Worm (Caenorhabditis elegans) whole organism, late embryonic: ENCODE data around the gene F36F12.7.

Source experiments
- K02D7.2 ChIP-seq: sonication (generic microtip); optimal IDR thresholded peaks from 2 replicates; lab custom pipeline; 2017; ENCODE audit warnings: mild to moderate bottlenecking, missing genetic modification characterization, missing compliant biosample characterization
- T23F11.4 ChIP-seq: fragments of 200-800 bp; sonication (Bioruptor generic); optimal IDR thresholded peaks from 2 replicates; lab custom pipeline; 2018; ENCODE audit warnings: mild to moderate bottlenecking, missing genetic modification characterization, missing compliant biosample characterization
- Y22D7AL.16 ChIP-seq: sonication (generic microtip); optimal IDR thresholded peaks from 2 replicates; lab custom pipeline; 2016; ENCODE audit warnings: missing genetic modification characterization, missing compliant biosample characterization
- ahr-1 ChIP-seq: sonication (generic microtip); optimal IDR thresholded peaks from 2 replicates; lab custom pipeline; 2016; ENCODE audit warnings: missing genetic modification characterization, missing compliant biosample characterization
- ama-1 ChIP-seq: fragments of 150-350 bp; optimal IDR thresholded peaks from 2 replicates; lab custom pipeline; 2014
- ceh-18 ChIP-seq: sonication (generic microtip); optimal IDR thresholded peaks from 2 replicates; lab custom pipeline; 2016; ENCODE audit warnings: missing genetic modification characterization, missing compliant biosample characterization
- ceh-19 ChIP-seq: fragments of 200-800 bp; sonication (Bioruptor generic); optimal IDR thresholded peaks from 2 replicates; lab custom pipeline; 2018; ENCODE audit warnings: mild to moderate bottlenecking, missing genetic modification characterization, missing compliant biosample characterization
- ceh-30 ChIP-seq: fragments of 150-350 bp; optimal IDR thresholded peaks from 2 replicates; lab custom pipeline; 2014; ENCODE audit warnings: missing biosample characterization, missing genetic modification characterization
- ceh-31 ChIP-seq: sonication (generic microtip); optimal IDR thresholded peaks from 2 replicates; lab custom pipeline; 2016; ENCODE audit warnings: missing genetic modification characterization, missing compliant biosample characterization
- ceh-34 ChIP-seq: sonication (generic microtip); optimal IDR thresholded peaks from 2 replicates; lab custom pipeline; 2016; ENCODE audit warnings: mild to moderate bottlenecking, missing genetic modification characterization, missing compliant biosample characterization
- ceh-48 ChIP-seq: sonication (generic microtip); optimal IDR thresholded peaks from 2 replicates; lab custom pipeline; 2016; ENCODE audit warnings: missing genetic modification characterization, inconsistent platforms, missing compliant biosample characterization
- che-1 ChIP-seq: sonication (generic microtip); optimal IDR thresholded peaks from 2 replicates; lab custom pipeline; 2016; ENCODE audit warnings: mild to moderate bottlenecking, missing genetic modification characterization, missing compliant biosample characterization
- elt-2 ChIP-seq: sonication (generic microtip); optimal IDR thresholded peaks from 2 replicates; lab custom pipeline; 2016; ENCODE audit warnings: missing genetic modification reagents, missing genetic modification characterization, missing compliant biosample characterization
- fax-1 ChIP-seq: sonication (generic microtip); optimal IDR thresholded peaks from 2 replicates; lab custom pipeline; 2016; ENCODE audit warnings: missing genotype, missing genetic modification characterization, missing compliant biosample characterization
- fkh-10 ChIP-seq: fragments of 150-350 bp; optimal IDR thresholded peaks from 2 replicates; lab custom pipeline; 2014; ENCODE audit warnings: missing biosample characterization, missing genetic modification reagents, missing genetic modification characterization
- fkh-6 ChIP-seq: sonication (generic microtip); optimal IDR thresholded peaks from 2 replicates; lab custom pipeline; 2016; ENCODE audit warnings: missing genetic modification characterization, missing compliant biosample characterization
- hlh-13 ChIP-seq: fragments of 200-800 bp; sonication (Bioruptor generic); optimal IDR thresholded peaks from 2 replicates; lab custom pipeline; 2018; ENCODE audit warnings: mild to moderate bottlenecking, missing genetic modification characterization, missing compliant biosample characterization
- hlh-15 ChIP-seq: sonication (generic microtip); optimal IDR thresholded peaks from 2 replicates; lab custom pipeline; 2016; ENCODE audit warnings: missing genetic modification characterization, missing compliant biosample characterization
- hlh-30 ChIP-seq: sonication (generic microtip); optimal IDR thresholded peaks from 2 replicates; lab custom pipeline; 2017; ENCODE audit warnings: antibody characterized with exemption, missing genetic modification characterization, missing compliant biosample characterization; ENCODE audit not compliant: insufficient read depth
- hlh-8 ChIP-seq: sonication (generic microtip); optimal IDR thresholded peaks from 2 replicates; lab custom pipeline; 2016; ENCODE audit warnings: missing genotype, missing genetic modification characterization, missing compliant biosample characterization
- lim-6 ChIP-seq: sonication (generic microtip); optimal IDR thresholded peaks from 2 replicates; lab custom pipeline; 2016; ENCODE audit warnings: missing genetic modification characterization, missing compliant biosample characterization
- lin-11 ChIP-seq: fragments of 200-800 bp; sonication (Bioruptor generic); optimal IDR thresholded peaks from 2 replicates; lab custom pipeline; 2018; ENCODE audit warnings: mild to moderate bottlenecking, missing genetic modification characterization, missing compliant biosample characterization
- madf-2 ChIP-seq: sonication (generic microtip); optimal IDR thresholded peaks from 2 replicates; lab custom pipeline; 2017; ENCODE audit warnings: missing genetic modification characterization, missing compliant biosample characterization
- mec-3 ChIP-seq: sonication (generic microtip); optimal IDR thresholded peaks from 2 replicates; lab custom pipeline; 2016; ENCODE audit warnings: borderline replicate concordance, missing genetic modification characterization, missing compliant biosample characterization
- nfya-1 ChIP-seq: sonication (generic microtip); optimal IDR thresholded peaks from 2 replicates; lab custom pipeline; 2017; ENCODE audit warnings: missing genetic modification characterization, mild to moderate bottlenecking, missing compliant biosample characterization, antibody characterized with exemption, moderate library complexity
- npax-4 ChIP-seq: sonication (generic microtip); optimal IDR thresholded peaks from 2 replicates; lab custom pipeline; 2016; ENCODE audit warnings: missing genetic modification characterization, missing compliant biosample characterization
- odd-2 ChIP-seq: sonication (generic microtip); optimal IDR thresholded peaks from 2 replicates; lab custom pipeline; 2017; ENCODE audit warnings: antibody characterized with exemption, mild to moderate bottlenecking, missing genetic modification characterization, missing compliant biosample characterization
- pag-3 ChIP-seq: sonication (generic microtip); optimal IDR thresholded peaks from 2 replicates; lab custom pipeline; 2016; ENCODE audit warnings: missing compliant biosample characterization, missing genetic modification characterization, borderline replicate concordance
- pat-9 ChIP-seq: fragments of 200-800 bp; sonication (Bioruptor generic); optimal IDR thresholded peaks from 2 replicates; lab custom pipeline; 2018; ENCODE audit warnings: mild to moderate bottlenecking, missing genetic modification characterization, moderate library complexity, missing compliant biosample characterization
- pha-2 ChIP-seq: sonication (generic microtip); optimal IDR thresholded peaks from 2 replicates; lab custom pipeline; 2017; ENCODE audit warnings: mild to moderate bottlenecking, missing genetic modification characterization, missing compliant biosample characterization
- pqm-1 ChIP-seq: sonication (generic microtip); optimal IDR thresholded peaks from 2 replicates; lab custom pipeline; 2016; ENCODE audit warnings: missing genetic modification characterization, missing compliant biosample characterization
- rnt-1 ChIP-seq: sonication (generic microtip); optimal IDR thresholded peaks from 2 replicates; lab custom pipeline; 2016; ENCODE audit warnings: missing genetic modification characterization, missing compliant biosample characterization
- sox-2 ChIP-seq: fragments of 200-800 bp; sonication (Bioruptor generic); IDR thresholded peaks from 2 replicates; pipeline ENCODE4 v1.3.6; 2022; ENCODE audit warnings: missing genetic modification reagents, missing genetic modification characterization, missing compliant biosample characterization
- sox-4 ChIP-seq: sonication (generic microtip); optimal IDR thresholded peaks from 2 replicates; lab custom pipeline; 2017; ENCODE audit warnings: mild to moderate bottlenecking, missing genetic modification characterization, inconsistent platforms, missing compliant biosample characterization
- unc-42 ChIP-seq: sonication (generic microtip); optimal IDR thresholded peaks from 2 replicates; lab custom pipeline; 2016; ENCODE audit warnings: missing genotype, missing genetic modification characterization, missing compliant biosample characterization
- unc-86 ChIP-seq: sonication (generic microtip); optimal IDR thresholded peaks from 2 replicates; lab custom pipeline; 2016; ENCODE audit warnings: missing genetic modification characterization, missing compliant biosample characterization
- zip-5 ChIP-seq: sonication (generic microtip); optimal IDR thresholded peaks from 2 replicates; lab custom pipeline; 2016; ENCODE audit warnings: missing genetic modification characterization, missing compliant biosample characterization
- ztf-16 ChIP-seq: sonication (generic microtip); optimal IDR thresholded peaks from 2 replicates; lab custom pipeline; 2017; ENCODE audit warnings: missing genetic modification characterization, missing compliant biosample characterization

Gene F36F12.7

ce11 chrV:2134340-2134739 lies 35.2 kb downstream of the F36F12.7 start:
- TF ChIP-seq rnt-1 (tag; lab: Kevin White, UChicago) (no peak), ceh-18 (tag; lab: Kevin White, UChicago) (no peak), ceh-30 (tag; lab: Kevin White, UChicago) (no peak), sox-4 (tag; lab: Kevin White, UChicago) (no peak), elt-2 (no peak), nfya-1 (tag; lab: Kevin White, UChicago) (no peak), unc-42 (tag; lab: Kevin White, UChicago) (peak; percentile 19), hlh-30 (tag; lab: Kevin White, UChicago) (peak; percentile 56), ceh-31 (tag; lab: Kevin White, UChicago) (no peak), ama-1 (lab: Kevin White, UChicago) (no peak)

ce11 chrV:2135323-2135722 lies 36.2 kb downstream of the F36F12.7 start:
- no peak for TF ChIP-seq npax-4
- peak; percentile 3 for TF ChIP-seq unc-42 (tag; lab: Kevin White, UChicago)
- TF ChIP-seq sox-4 (tag; lab: Kevin White, UChicago) = peak; percentile 21
- no peak for TF ChIP-seq ztf-16 (tag; lab: Kevin White, UChicago)
- TF ChIP-seq, all 69 proteins: peak for 2

ce11 chrV:2137010-2137409 lies 37.9 kb downstream of the F36F12.7 start:
- TF ChIP-seq nfya-1 (tag; lab: Kevin White, UChicago) = no peak
- no peak for TF ChIP-seq hlh-8 (tag; lab: Kevin White, UChicago)
- no peak for TF ChIP-seq sox-4 (tag; lab: Kevin White, UChicago)
- no peak for TF ChIP-seq T23F11.4 (GFP tag; lab: Kevin White, UChicago)
- TF ChIP-seq ceh-34 (tag; lab: Kevin White, UChicago) = no peak
- TF ChIP-seq Y22D7AL.16 (tag; lab: Kevin White, UChicago) = no peak
- TF ChIP-seq lin-11 = no peak
- TF ChIP-seq madf-2 (tag; lab: Kevin White, UChicago) = no peak
- no peak for TF ChIP-seq che-1 (tag; lab: Kevin White, UChicago)
- TF ChIP-seq pag-3 (tag; lab: Kevin White, UChicago) = no peak
- TF ChIP-seq pqm-1 (tag; lab: Kevin White, UChicago) = no peak
- TF ChIP-seq odd-2 (tag; lab: Kevin White, UChicago) = no peak
- TF ChIP-seq ceh-48 (tag; lab: Kevin White, UChicago) = no peak
- no peak for TF ChIP-seq fkh-10 (GFP tag; lab: Kevin White, UChicago)
- TF ChIP-seq unc-86 (tag; lab: Kevin White, UChicago) = no peak
- TF ChIP-seq pat-9 (tag; lab: Kevin White, UChicago) = no peak
- TF ChIP-seq zip-5 = no peak
- TF ChIP-seq pha-2 = no peak
- TF ChIP-seq ahr-1 (tag; lab: Kevin White, UChicago) = no peak
- no peak for TF ChIP-seq K02D7.2 (tag; lab: Kevin White, UChicago)

ce11 chrV:2138287-2138686 lies 39.1 kb downstream of the F36F12.7 start:
- TF ChIP-seq hlh-15 (no peak), ceh-19 (GFP tag; lab: Kevin White, UChicago) (no peak), hlh-8 (tag; lab: Kevin White, UChicago) (no peak), mec-3 (tag; lab: Kevin White, UChicago) (no peak), sox-2 (GFP tag; lab: Robert Waterston, UW) (no peak), hlh-13 (GFP tag; lab: Kevin White, UChicago) (no peak), che-1 (tag; lab: Kevin White, UChicago) (no peak), fkh-6 (tag; lab: Kevin White, UChicago) (no peak), pag-3 (tag; lab: Kevin White, UChicago) (no peak), K02D7.2 (tag; lab: Kevin White, UChicago) (no peak), fax-1 (tag; lab: Kevin White, UChicago) (no peak), lim-6 (tag; lab: Kevin White, UChicago) (no peak)
